Fruit fly (Drosophila melanogaster) Kc167 (cell line): ENCODE results near the gene CG11977.

Source experiments
- Myc ChIP-seq: fragments of >200 bp; optimal IDR thresholded peaks from 2 replicates; lab custom pipeline; 2017; ENCODE audit warnings: missing external identifiers
- Sin3A ChIP-seq: fragments of >200 bp; optimal IDR thresholded peaks from 2 replicates; lab custom pipeline; 2018; ENCODE audit warnings: missing external identifiers
- h ChIP-seq: fragments of >200 bp; optimal IDR thresholded peaks from 3 replicates; lab custom pipeline; 2018; ENCODE audit warnings: missing external identifiers
- insv ChIP-seq: fragments of >200 bp; optimal IDR thresholded peaks from 3 replicates; lab custom pipeline; 2018; ENCODE audit warnings: missing external identifiers
- psq ChIP-seq: fragments of >200 bp; optimal IDR thresholded peaks from 2 replicates; lab custom pipeline; 2017; ENCODE audit warnings: missing external identifiers
- ttk ChIP-seq: sonication (Bioruptor generic); optimal IDR thresholded peaks from 2 replicates; lab custom pipeline; 2017; ENCODE audit warnings: missing external identifiers

The CG11977 gene

dm6 chr3R:8962860-8963755 lies 34.4 kb upstream of the CG11977 start, which contains the start of gene ich:
Gene ich, minus strand, starts transcription at chr3R:8963037.
- TF ChIP-seq ttk (no peak), Myc (lab: Kevin White, UChicago) (no peak), Sin3A (lab: Kevin White, UChicago) (no peak), psq (lab: Kevin White, UChicago) (no peak), insv (lab: Kevin White, UChicago) (no peak), h (lab: Kevin White, UChicago) (no peak)

dm6 chr3R:8963756-8964342 lies 33.6 kb upstream of the CG11977 start:
- TF ChIP-seq Myc (lab: Kevin White, UChicago) (no peak), ttk (no peak), insv (lab: Kevin White, UChicago) (no peak), h (lab: Kevin White, UChicago) (no peak), psq (lab: Kevin White, UChicago) (no peak), Sin3A (lab: Kevin White, UChicago) (no peak)

dm6 chr3R:8965546-8965945 lies 32.0 kb upstream of the CG11977 start:
- TF ChIP-seq ttk (no peak), Myc (lab: Kevin White, UChicago) (no peak), insv (lab: Kevin White, UChicago) (no peak), h (lab: Kevin White, UChicago) (no peak), Sin3A (lab: Kevin White, UChicago) (no peak), psq (lab: Kevin White, UChicago) (no peak)

- TF ChIP-seq insv (lab: Kevin White, UChicago) (no peak), psq (lab: Kevin White, UChicago) (no peak), h (lab: Kevin White, UChicago) (no peak), Sin3A (lab: Kevin White, UChicago) (no peak), ttk (no peak), Myc (lab: Kevin White, UChicago) (no peak)
Measured at dm6 chr3R:8966598-8966997, 30.9 kb upstream of the CG11977 start.

- TF ChIP-seq psq (lab: Kevin White, UChicago) (no peak), Myc (lab: Kevin White, UChicago) (no peak), ttk (no peak), h (lab: Kevin White, UChicago) (no peak), insv (lab: Kevin White, UChicago) (no peak), Sin3A (lab: Kevin White, UChicago) (no peak)
Measured at dm6 chr3R:8968837-8969236, 28.7 kb upstream of the CG11977 start.

dm6 chr3R:8969301-8969925 lies 28.1 kb upstream of the CG11977 start:
- TF ChIP-seq ttk: no peak
- TF ChIP-seq insv (lab: Kevin White, UChicago): no peak
- no peak for TF ChIP-seq psq (lab: Kevin White, UChicago)
- TF ChIP-seq h (lab: Kevin White, UChicago): no peak
- TF ChIP-seq Myc (lab: Kevin White, UChicago): no peak
- no peak for TF ChIP-seq Sin3A (lab: Kevin White, UChicago)

- TF ChIP-seq ttk (no peak), Sin3A (lab: Kevin White, UChicago) (no peak), insv (lab: Kevin White, UChicago) (no peak), psq (lab: Kevin White, UChicago) (no peak), h (lab: Kevin White, UChicago) (no peak), Myc (lab: Kevin White, UChicago) (no peak)
Measured at dm6 chr3R:8969926-8970306, 27.6 kb upstream of the CG11977 start.

- TF ChIP-seq Myc (lab: Kevin White, UChicago): no peak
- TF ChIP-seq ttk: no peak
- TF ChIP-seq Sin3A (lab: Kevin White, UChicago): no peak
- no peak for TF ChIP-seq h (lab: Kevin White, UChicago)
Measured at dm6 chr3R:8970707-8971106, 26.8 kb upstream of the CG11977 start.

dm6 chr3R:8971794-8972193 lies 25.7 kb upstream of the CG11977 start:
- TF ChIP-seq Sin3A (lab: Kevin White, UChicago) (no peak), Myc (lab: Kevin White, UChicago) (no peak), ttk (no peak), insv (lab: Kevin White, UChicago) (no peak), h (lab: Kevin White, UChicago) (no peak), psq (lab: Kevin White, UChicago) (no peak)

- TF ChIP-seq h (lab: Kevin White, UChicago): no peak
- no peak for TF ChIP-seq Myc (lab: Kevin White, UChicago)
- TF ChIP-seq insv (lab: Kevin White, UChicago): no peak
- TF ChIP-seq psq (lab: Kevin White, UChicago): no peak
- TF ChIP-seq ttk: no peak
- no peak for TF ChIP-seq Sin3A (lab: Kevin White, UChicago)
Measured at dm6 chr3R:8976073-8976593, 21.4 kb upstream of the CG11977 start.

- TF ChIP-seq psq (lab: Kevin White, UChicago): no peak
- TF ChIP-seq h (lab: Kevin White, UChicago): no peak
Measured at dm6 chr3R:8978768-8979167, 18.7 kb upstream of the CG11977 start.
